Worm (Caenorhabditis elegans) whole organism, L2 larva: Measurements from ENCODE around the gene F12A10.1.

ENCODE experiments used
- F13H6.1 ChIP-seq: sonication (generic microtip); optimal IDR thresholded peaks from 2 replicates; lab custom pipeline; 2016; ENCODE audit warnings: missing genetic modification characterization, missing compliant biosample characterization
- R02D3.7 ChIP-seq: fragments of 150-350 bp; optimal IDR thresholded peaks from 2 replicates; lab custom pipeline; 2014; ENCODE audit warnings: missing biosample characterization, missing genetic modification characterization
- ZK546.5 ChIP-seq: sonication (generic microtip); optimal IDR thresholded peaks from 2 replicates; lab custom pipeline; 2017; ENCODE audit warnings: missing biosample characterization, missing genetic modification characterization
- alr-1 ChIP-seq: fragments of 150-350 bp; optimal IDR thresholded peaks from 2 replicates; lab custom pipeline; 2014; ENCODE audit warnings: missing biosample characterization, missing genetic modification characterization
- ama-1 ChIP-seq: fragments of 150-350 bp; optimal IDR thresholded peaks from 2 replicates; lab custom pipeline; 2018; ENCODE audit warnings: inconsistent platforms
- blmp-1 ChIP-seq: sonication (generic microtip); optimal IDR thresholded peaks from 2 replicates; lab custom pipeline; 2017; ENCODE audit warnings: missing genetic modification characterization, mild to moderate bottlenecking, missing compliant biosample characterization, antibody characterized with exemption, moderate library complexity; ENCODE audit not compliant: insufficient read depth
- ceh-16 ChIP-seq: fragments of 150-350 bp; optimal IDR thresholded peaks from 2 replicates; lab custom pipeline; 2014; ENCODE audit warnings: missing biosample characterization, missing genetic modification characterization
- ceh-82 ChIP-seq: fragments of 150-350 bp; optimal IDR thresholded peaks from 2 replicates; lab custom pipeline; 2014; ENCODE audit warnings: missing biosample characterization, missing genetic modification characterization
- crh-2 ChIP-seq: sonication (generic microtip); optimal IDR thresholded peaks from 2 replicates; lab custom pipeline; 2017; ENCODE audit warnings: missing biosample characterization, missing genetic modification characterization
- dmd-4 ChIP-seq: sonication (generic microtip); optimal IDR thresholded peaks from 2 replicates; lab custom pipeline; 2017; ENCODE audit warnings: missing biosample characterization, missing genetic modification characterization
- egl-27 ChIP-seq: sonication (generic microtip); optimal IDR thresholded peaks from 3 replicates; lab custom pipeline; 2017; ENCODE audit warnings: missing biosample characterization, missing genetic modification reagents, missing genetic modification characterization
- elt-1 ChIP-seq: fragments of 150-350 bp; optimal IDR thresholded peaks from 2 replicates; lab custom pipeline; 2014; ENCODE audit warnings: missing biosample characterization, missing genetic modification characterization
- fos-1 ChIP-seq: fragments of 150-350 bp; optimal IDR thresholded peaks from 2 replicates; lab custom pipeline; 2014; ENCODE audit warnings: missing biosample characterization, missing genetic modification characterization
- gmeb-1 ChIP-seq: fragments of 150-350 bp; optimal IDR thresholded peaks from 2 replicates; lab custom pipeline; 2014; ENCODE audit warnings: missing biosample characterization, missing genetic modification characterization
- lin-11 ChIP-seq: fragments of 150-350 bp; sonication (generic microtip); optimal IDR thresholded peaks from 2 replicates; lab custom pipeline; 2014; ENCODE audit warnings: missing biosample characterization, missing genetic modification characterization, inconsistent platforms, mixed read lengths
- lin-13 ChIP-seq: fragments of 150-350 bp; optimal IDR thresholded peaks from 2 replicates; lab custom pipeline; 2014; ENCODE audit warnings: missing biosample characterization, missing genetic modification reagents, missing genetic modification characterization
- lsy-2 ChIP-seq, 2 experiments: fragments of 150-350 bp in 1 of 2; sonication (generic microtip) in 1 of 2; optimal IDR thresholded peaks; 2 replicates each; lab custom pipeline; 2014 to 2017; ENCODE audit warnings: missing biosample characterization in 2 of 2, missing genetic modification characterization in 2 of 2
- mab-5 ChIP-seq: fragments of 150-350 bp; optimal IDR thresholded peaks from 2 replicates; lab custom pipeline; 2014; ENCODE audit warnings: missing biosample characterization, missing genetic modification characterization
- mbf-1 ChIP-seq: sonication (generic microtip); optimal IDR thresholded peaks from 2 replicates; lab custom pipeline; 2017; ENCODE audit warnings: missing biosample characterization, missing genetic modification characterization
- mdl-1 ChIP-seq, 2 experiments: fragments of 150-350 bp in 1 of 2; sonication (generic microtip) in 1 of 2; optimal IDR thresholded peaks; 2 replicates each; lab custom pipeline; 2017; ENCODE audit warnings: missing biosample characterization in 2 of 2, missing genetic modification characterization in 2 of 2
- nhr-10 ChIP-seq: sonication (generic microtip); optimal IDR thresholded peaks from 2 replicates; lab custom pipeline; 2017; ENCODE audit warnings: missing biosample characterization, missing genetic modification characterization
- nhr-129 ChIP-seq: fragments of 150-350 bp; optimal IDR thresholded peaks from 2 replicates; lab custom pipeline; 2014; ENCODE audit warnings: missing biosample characterization, missing genetic modification characterization
- nhr-21 ChIP-seq: fragments of 150-350 bp; optimal IDR thresholded peaks from 2 replicates; lab custom pipeline; 2014; ENCODE audit warnings: missing biosample characterization, missing genetic modification characterization
- nhr-23 ChIP-seq: fragments of 150-350 bp; optimal IDR thresholded peaks from 2 replicates; lab custom pipeline; 2014; ENCODE audit warnings: missing biosample characterization, missing genetic modification reagents, missing genetic modification characterization
- nhr-237 ChIP-seq: fragments of 150-350 bp; optimal IDR thresholded peaks from 2 replicates; lab custom pipeline; 2014; ENCODE audit warnings: missing biosample characterization, missing genetic modification characterization
- nhr-25 ChIP-seq: fragments of 150-350 bp; sonication (generic microtip); optimal IDR thresholded peaks from 3 replicates; lab custom pipeline; 2014; ENCODE audit warnings: missing biosample characterization, missing genetic modification characterization
- nhr-6 ChIP-seq: fragments of 150-350 bp; optimal IDR thresholded peaks from 2 replicates; lab custom pipeline; 2014; ENCODE audit warnings: missing biosample characterization, missing genetic modification characterization
- nhr-77 ChIP-seq: fragments of 150-350 bp; optimal IDR thresholded peaks from 2 replicates; lab custom pipeline; 2014; ENCODE audit warnings: missing biosample characterization, missing genetic modification characterization
- peb-1 ChIP-seq: fragments of 150-350 bp; optimal IDR thresholded peaks from 2 replicates; lab custom pipeline; 2014; ENCODE audit warnings: missing biosample characterization, missing genetic modification characterization
- sem-4 ChIP-seq: fragments of 150-350 bp; optimal IDR thresholded peaks from 2 replicates; lab custom pipeline; 2014; ENCODE audit warnings: missing biosample characterization, missing genetic modification reagents, missing genetic modification characterization
- skn-1 ChIP-seq: sonication (generic microtip); optimal IDR thresholded peaks from 2 replicates; lab custom pipeline; 2017; ENCODE audit warnings: missing biosample characterization, missing genetic modification characterization
- sma-3 ChIP-seq: sonication (generic microtip); optimal IDR thresholded peaks from 2 replicates; lab custom pipeline; 2016; ENCODE audit warnings: missing genetic modification reagents, missing genetic modification characterization, missing compliant biosample characterization
- sma-9 ChIP-seq, 2 experiments: fragments of 150-350 bp in 1 of 2; sonication (generic microtip) in 1 of 2; optimal IDR thresholded peaks; 2 replicates each; lab custom pipeline; 2014 to 2016; ENCODE audit warnings: missing genetic modification characterization in 2 of 2, mild to moderate bottlenecking in 1 of 2, missing biosample characterization in 1 of 2, missing compliant biosample characterization in 1 of 2, missing genetic modification reagents in 1 of 2, moderate library complexity in 1 of 2
- snpc-4 ChIP-seq: fragments of 150-350 bp; optimal IDR thresholded peaks from 2 replicates; lab custom pipeline; 2014; ENCODE audit warnings: missing biosample characterization, missing genetic modification characterization
- unc-39 ChIP-seq: fragments of 150-350 bp; optimal IDR thresholded peaks from 2 replicates; lab custom pipeline; 2014; ENCODE audit warnings: missing biosample characterization, missing genetic modification characterization
- unc-55 ChIP-seq: fragments of 150-350 bp; sonication (generic microtip); optimal IDR thresholded peaks from 3 replicates; lab custom pipeline; 2014; ENCODE audit warnings: missing biosample characterization, missing genetic modification reagents, missing genetic modification characterization
- zag-1 ChIP-seq: fragments of 150-350 bp; optimal IDR thresholded peaks from 2 replicates; lab custom pipeline; 2014; ENCODE audit warnings: missing biosample characterization, missing genetic modification characterization
- ztf-1 ChIP-seq: fragments of 200-800 bp; sonication (Bioruptor generic); conservative IDR thresholded peaks from 2 replicates; pipeline ENCODE4 v1.3.6; 2022; ENCODE audit warnings: missing genetic modification characterization, missing compliant biosample characterization
- ztf-11 ChIP-seq: sonication (generic microtip); optimal IDR thresholded peaks from 2 replicates; lab custom pipeline; 2017; ENCODE audit warnings: missing biosample characterization, missing genetic modification characterization

F12A10.1 gene

ce11 chrII:5543476-5544144 lies 47.3 kb downstream of the F12A10.1 start (continued):
- peak; percentile 90 for TF ChIP-seq blmp-1 (tag; lab: Kevin White, UChicago)
- TF ChIP-seq ceh-16 (tag; lab: Kevin White, UChicago) = peak; percentile 93
- TF ChIP-seq nhr-25 (tag; lab: Kevin White, UChicago) = peak; percentile 97
- peak; percentile 99 for TF ChIP-seq unc-55 (GFP tag; lab: Kevin White, UChicago)
- no peak for TF ChIP-seq alr-1 (tag; lab: Kevin White, UChicago)
- peak; percentile 99 for TF ChIP-seq egl-27 (tag; lab: Kevin White, UChicago)
- TF ChIP-seq nhr-6 (tag; lab: Kevin White, UChicago) = peak; percentile 98
- TF ChIP-seq nhr-77 = peak; percentile 65
- peak; percentile 100 for TF ChIP-seq ama-1 (lab: Kevin White, UChicago)
- peak; percentile 80 for TF ChIP-seq R02D3.7 (tag; lab: Kevin White, UChicago)
- peak; percentile 92 for TF ChIP-seq skn-1 (tag; lab: Kevin White, UChicago)
- peak; percentile 98 for TF ChIP-seq fos-1 (tag; lab: Kevin White, UChicago)
- TF ChIP-seq peb-1 = peak; percentile 59
- peak; percentile 95 for TF ChIP-seq nhr-10 (tag; lab: Kevin White, UChicago)
- TF ChIP-seq mbf-1 (tag; lab: Kevin White, UChicago) = peak; percentile 61
- peak; percentile 76 for TF ChIP-seq unc-39 (tag; lab: Kevin White, UChicago)
- peak; percentile 96 for TF ChIP-seq mab-5 (tag; lab: Kevin White, UChicago)

ce11 chrII:5544145-5544515 lies 47.8 kb downstream of the F12A10.1 start:
- TF ChIP-seq dmd-4 (tag; lab: Kevin White, UChicago) = no peak
- TF ChIP-seq ceh-82 (tag; lab: Kevin White, UChicago) = no peak
- peak in 1 of 2 experiments; percentile 73 for TF ChIP-seq lsy-2 (tag; optimal IDR thresholded peaks at IDR 0.05; lab: Kevin White, UChicago)
- TF ChIP-seq snpc-4 (tag; lab: Kevin White, UChicago) = peak; percentile 98
- TF ChIP-seq lin-11 = no peak
- TF ChIP-seq lin-13 (GFP tag; lab: Kevin White, UChicago) = peak; percentile 27
- no peak for TF ChIP-seq mdl-1 (tag; optimal IDR thresholded peaks at IDR 0.05; lab: Kevin White, UChicago)
- no peak for TF ChIP-seq mab-5 (tag; lab: Kevin White, UChicago)
- no peak for TF ChIP-seq ZK546.5 (tag; lab: Kevin White, UChicago)
- TF ChIP-seq peb-1 = no peak
- TF ChIP-seq zag-1 (tag; lab: Kevin White, UChicago) = no peak
- no peak for TF ChIP-seq ztf-11 (tag; lab: Kevin White, UChicago)
- peak; percentile 11 for TF ChIP-seq fos-1 (tag; lab: Kevin White, UChicago)
- TF ChIP-seq nhr-129 = peak; percentile 89
- peak; percentile 66 for TF ChIP-seq gmeb-1 (tag; lab: Kevin White, UChicago)
- peak; percentile 93 for TF ChIP-seq ama-1 (lab: Kevin White, UChicago)
- no peak for TF ChIP-seq elt-1
- peak; percentile 85 for TF ChIP-seq nhr-21
- peak; percentile 16 for TF ChIP-seq nhr-6 (tag; lab: Kevin White, UChicago)
- peak; percentile 15 for TF ChIP-seq nhr-10 (tag; lab: Kevin White, UChicago)
- TF ChIP-seq skn-1 (tag; lab: Kevin White, UChicago) = no peak
- peak; percentile 66 for TF ChIP-seq sma-3 (GFP tag; lab: Kevin White, UChicago)
- peak; percentile 6 for TF ChIP-seq nhr-77
- TF ChIP-seq crh-2 = peak; percentile 60
- no peak for TF ChIP-seq ztf-1 (GFP tag; lab: Robert Waterston, UW)
- peak; percentile 76 for TF ChIP-seq sma-9 (GFP tag; optimal IDR thresholded peaks at IDR 0.05; lab: Kevin White, UChicago)
- no peak for TF ChIP-seq sma-9 (tag; optimal IDR thresholded peaks at IDR 0.05; lab: Kevin White, UChicago)

- no peak for TF ChIP-seq mbf-1 (tag; lab: Kevin White, UChicago)
- no peak for TF ChIP-seq nhr-6 (tag; lab: Kevin White, UChicago)
- TF ChIP-seq lsy-2 (tag; optimal IDR thresholded peaks at IDR 0.05; lab: Kevin White, UChicago) = no peak
- no peak for TF ChIP-seq nhr-23 (tag; lab: Kevin White, UChicago)
- no peak for TF ChIP-seq nhr-129
- TF ChIP-seq lin-11 = no peak
- TF ChIP-seq sem-4 (tag; lab: Kevin White, UChicago) = no peak
- TF ChIP-seq mdl-1 (tag; optimal IDR thresholded peaks at IDR 0.05; lab: Kevin White, UChicago) = no peak
- no peak for TF ChIP-seq sma-3 (GFP tag; lab: Kevin White, UChicago)
- TF ChIP-seq egl-27 (tag; lab: Kevin White, UChicago) = no peak
- TF ChIP-seq nhr-237 (tag; lab: Kevin White, UChicago) = no peak
- TF ChIP-seq F13H6.1 = no peak
- no peak for TF ChIP-seq skn-1 (tag; lab: Kevin White, UChicago)
These were observed 48.4 kb downstream of the F12A10.1 start, which contains the start of gene ins-13 for ce11 chrII:5544764-5545163. Gene ins-13, minus strand, starts transcription at chrII:5544864.
